Fruit fly (Drosophila melanogaster): Measurements from ENCODE around the gene CG9515.

CG9515 gene

dm6 chr2L:8984614-8985318 is 41.7 kb upstream of the CG9515 start, which contains the start of gene CG13101 (continued):
- TF ChIP-seq Ptx1 (GFP tag; IDR thresholded peaks at IDR 0.05) (peak; percentile 95), CG16779 (GFP tag; IDR thresholded peaks at IDR 0.05) (peak; percentile 85; the same call in 1 of the 2 replicates), chinmo (GFP tag; IDR thresholded peaks at IDR 0.05; ENCODE audit: partially characterized antibody) (0 out of 4 replicates have a peak, but pooled peaks have one; percentile 65), Meics (GFP tag; optimal IDR thresholded peaks at IDR 0.05) (peak; percentile 93), Doc3 (GFP tag; IDR thresholded peaks at IDR 0.05; ENCODE audit: partially characterized antibody) (no peak), Mes4 (GFP tag; optimal IDR thresholded peaks at IDR 0.05) (peak; percentile 71), z (GFP tag; IDR thresholded peaks at IDR 0.05) (peak; percentile 70; the same call in 2 of the 3 replicates), CG18764 (GFP tag; optimal IDR thresholded peaks at IDR 0.05) (peak; percentile 83), C15 (GFP tag; IDR thresholded peaks at IDR 0.05) (peak; percentile 84), eyg (GFP tag; optimal IDR thresholded peaks at IDR 0.05) (peak; percentile 72), CG12104 (GFP tag; optimal IDR thresholded peaks at IDR 0.05) (peak; percentile 84), Sox102F (GFP tag; optimal IDR thresholded peaks at IDR 0.05) (peak; percentile 86), gcm (GFP tag; optimal IDR thresholded peaks at IDR 0.05) (peak; percentile 92), CG3163 (GFP tag; optimal IDR thresholded peaks at IDR 0.05) (peak; percentile 69), Dfd (GFP tag; optimal IDR thresholded peaks at IDR 0.05) (no peak), Dbx (GFP tag; IDR thresholded peaks at IDR 0.05) (peak; percentile 95), CG6813 (GFP tag; optimal IDR thresholded peaks at IDR 0.05) (peak; percentile 91), croc (GFP tag; conservative IDR thresholded peaks at IDR 0.05) (peak; percentile 83), dmrt11E (tag; optimal IDR thresholded peaks at IDR 0.05) (peak; percentile 91), Ets65A (GFP tag) (peak; percentile 84), ato (GFP tag; IDR thresholded peaks at IDR 0.05; ENCODE audit: partially characterized antibody) (no peak), sr (GFP tag; IDR thresholded peaks at IDR 0.05) (no peak)

- TF ChIP-seq pum (GFP tag; optimal IDR thresholded peaks at IDR 0.05) (no peak), yki (optimal IDR thresholded peaks at IDR 0.05) (no peak), CG3281 (GFP tag; optimal IDR thresholded peaks at IDR 0.05) (peak; percentile 23), ssp (GFP tag; IDR thresholded peaks at IDR 0.05) (no peak), sob (GFP tag; IDR thresholded peaks at IDR 0.05) (peak; percentile 47; the same call in 1 of the 2 replicates), NC2α (GFP tag; optimal IDR thresholded peaks at IDR 0.05) (no peak), CG13624 (GFP tag; optimal IDR thresholded peaks at IDR 0.05) (peak; percentile 76), Pdp1 (GFP tag; optimal IDR thresholded peaks at IDR 0.05) (peak; percentile 8 to 23), usp (GFP tag; optimal IDR thresholded peaks at IDR 0.05) (no peak), CG13424 (tag; optimal IDR thresholded peaks at IDR 0.05) (peak; percentile 65), CG17802 (tag; optimal IDR thresholded peaks at IDR 0.05) (no peak), dysf (GFP tag; IDR thresholded peaks at IDR 0.05) (peak; percentile 80), CG12236 (GFP tag; optimal IDR thresholded peaks at IDR 0.05) (no peak), CG9817 (tag; optimal IDR thresholded peaks at IDR 0.05) (peak; percentile 46), CG1603 (tag; optimal IDR thresholded peaks at IDR 0.05) (no peak), dati (GFP tag; IDR thresholded peaks at IDR 0.05) (no peak), nmo (GFP tag; optimal IDR thresholded peaks at IDR 0.05) (peak; percentile 43), Xrp1 (GFP tag; IDR thresholded peaks at IDR 0.05) (peak; percentile 38; the same call in 1 of the 2 replicates), Myb (GFP tag; optimal IDR thresholded peaks at IDR 0.05) (no peak), Dip3 (GFP tag; optimal IDR thresholded peaks at IDR 0.05) (no peak), CG7357 (GFP tag; IDR thresholded peaks at IDR 0.05) (peak; percentile 42; the same call in 1 of the 3 replicates), ase (GFP tag; IDR thresholded peaks at IDR 0.05) (peak; percentile 45; the same call in 1 of the 3 replicates), CG2678 (tag; optimal IDR thresholded peaks at IDR 0.05) (peak; percentile 78), CG8281 (tag; optimal IDR thresholded peaks at IDR 0.05) (peak; percentile 44), peb (GFP tag; IDR thresholded peaks at IDR 0.05) (no peak), CG31388 (GFP tag; optimal IDR thresholded peaks at IDR 0.05) (no peak), Hr3 (GFP tag; optimal IDR thresholded peaks at IDR 0.05) (peak; percentile 43)
Observed at dm6 chr2L:8982584-8983302, 39.7 kb upstream of the CG9515 start.
